Worm (Caenorhabditis elegans) whole organism, mixed stage, embryonic: ENCODE measurements around the gene C15B12.9.
A peak's percentile ranks its signal among the peaks of the same experiment; 100 is the strongest.

Source experiments
- M03D4.4 ChIP-seq: sonication (generic microtip); optimal IDR thresholded peaks from 2 replicates; lab custom pipeline; 2017; ENCODE audit warnings: mild to moderate bottlenecking, missing genetic modification characterization, missing compliant biosample characterization
- bed-3 ChIP-seq: fragments of 200-800 bp; sonication (Bioruptor generic); optimal IDR thresholded peaks from 3 replicates; lab custom pipeline; 2018; ENCODE audit warnings: mild to moderate bottlenecking, missing genetic modification characterization, moderate library complexity, missing compliant biosample characterization
- blmp-1 ChIP-seq: fragments of 150-350 bp; optimal IDR thresholded peaks from 2 replicates; lab custom pipeline; 2014; ENCODE audit warnings: missing biosample characterization, missing genetic modification characterization
- ceh-39 ChIP-seq: fragments of 150-350 bp; optimal IDR thresholded peaks from 2 replicates; lab custom pipeline; 2014; ENCODE audit warnings: missing biosample characterization, missing genetic modification characterization
- ceh-43 ChIP-seq: fragments of 200-800 bp; sonication (Bioruptor generic); optimal IDR thresholded peaks from 2 replicates; lab custom pipeline; 2018; ENCODE audit warnings: mild to moderate bottlenecking, missing genetic modification characterization, moderate library complexity, missing compliant biosample characterization
- ceh-83 ChIP-seq: fragments of 200-800 bp; sonication (Bioruptor generic); optimal IDR thresholded peaks from 2 replicates; lab custom pipeline; 2018; ENCODE audit warnings: mild to moderate bottlenecking, missing genetic modification characterization, missing compliant biosample characterization
- ces-1 ChIP-seq: fragments of 150-350 bp; optimal IDR thresholded peaks from 2 replicates; lab custom pipeline; 2014; ENCODE audit warnings: missing biosample characterization, missing genetic modification reagents, missing genetic modification characterization
- cnd-1 ChIP-seq: fragments of 200-800 bp; sonication (Bioruptor generic); optimal IDR thresholded peaks from 2 replicates; lab custom pipeline; 2018; ENCODE audit warnings: mild to moderate bottlenecking, missing genetic modification characterization, missing compliant biosample characterization
- drap-1 ChIP-seq: fragments of 200-800 bp; sonication (Bioruptor generic); optimal IDR thresholded peaks from 3 replicates; lab custom pipeline; 2018; ENCODE audit warnings: mild to moderate bottlenecking, missing genetic modification characterization, missing compliant biosample characterization
- elt-1 ChIP-seq: sonication (generic microtip); optimal IDR thresholded peaks from 2 replicates; lab custom pipeline; 2017; ENCODE audit warnings: missing genetic modification characterization, mild to moderate bottlenecking, missing compliant biosample characterization, antibody characterized with exemption, moderate library complexity, borderline replicate concordance; ENCODE audit not compliant: insufficient read depth
- elt-3 ChIP-seq: fragments of 150-350 bp; optimal IDR thresholded peaks from 2 replicates; lab custom pipeline; 2014; ENCODE audit warnings: missing biosample characterization, missing genetic modification characterization
- flh-1 ChIP-seq: fragments of 200-800 bp; sonication (Bioruptor generic); optimal IDR thresholded peaks from 2 replicates; lab custom pipeline; 2018; ENCODE audit warnings: mild to moderate bottlenecking, missing genetic modification characterization, moderate library complexity, missing compliant biosample characterization
- hlh-1 ChIP-seq: fragments of 150-350 bp; optimal IDR thresholded peaks from 2 replicates; lab custom pipeline; 2014; ENCODE audit warnings: missing biosample characterization, missing genetic modification reagents, missing genetic modification characterization
- lin-13 ChIP-seq: fragments of 150-350 bp; optimal IDR thresholded peaks from 2 replicates; lab custom pipeline; 2014; ENCODE audit warnings: missing biosample characterization, missing genetic modification characterization
- lin-32 ChIP-seq: fragments of 200-800 bp; sonication (Bioruptor generic); optimal IDR thresholded peaks from 2 replicates; lab custom pipeline; 2018; ENCODE audit warnings: mild to moderate bottlenecking, missing genetic modification characterization, missing compliant biosample characterization
- mab-5 ChIP-seq: fragments of 150-350 bp; optimal IDR thresholded peaks from 2 replicates; lab custom pipeline; 2014; ENCODE audit warnings: missing biosample characterization, missing genetic modification characterization
- mep-1 ChIP-seq: fragments of 150-350 bp; optimal IDR thresholded peaks from 2 replicates; lab custom pipeline; 2017; ENCODE audit warnings: missing biosample characterization, missing genetic modification reagents, missing genetic modification characterization, inconsistent platforms
- mls-2 ChIP-seq: sonication (generic microtip); optimal IDR thresholded peaks from 2 replicates; lab custom pipeline; 2016; ENCODE audit warnings: mild to moderate bottlenecking, missing genetic modification characterization, moderate library complexity, missing compliant biosample characterization
- nhr-12 ChIP-seq: fragments of 150-350 bp; optimal IDR thresholded peaks from 2 replicates; lab custom pipeline; 2014; ENCODE audit warnings: missing biosample characterization, missing genetic modification characterization
- nhr-2 ChIP-seq: fragments of 150-350 bp; optimal IDR thresholded peaks from 2 replicates; lab custom pipeline; 2014; ENCODE audit warnings: missing biosample characterization, missing genetic modification characterization
- nhr-237 ChIP-seq: fragments of 150-350 bp; optimal IDR thresholded peaks from 2 replicates; lab custom pipeline; 2014; ENCODE audit warnings: missing biosample characterization, missing genetic modification characterization
- nhr-28 ChIP-seq: fragments of 150-350 bp; optimal IDR thresholded peaks from 2 replicates; lab custom pipeline; 2014; ENCODE audit warnings: missing biosample characterization, missing genetic modification characterization
- nhr-76 ChIP-seq: sonication (generic microtip); optimal IDR thresholded peaks from 2 replicates; lab custom pipeline; 2017; ENCODE audit warnings: missing biosample characterization, missing genetic modification characterization
- sem-2 ChIP-seq: fragments of 200-800 bp; sonication (Bioruptor generic); optimal IDR thresholded peaks from 2 replicates; lab custom pipeline; 2018; ENCODE audit warnings: mild to moderate bottlenecking, missing genetic modification characterization, missing compliant biosample characterization
- snpc-4 ChIP-seq: fragments of 150-350 bp; optimal IDR thresholded peaks from 2 replicates; lab custom pipeline; 2014; ENCODE audit warnings: missing biosample characterization, missing genetic modification characterization
- sptf-1 ChIP-seq: sonication (generic microtip); optimal IDR thresholded peaks from 2 replicates; lab custom pipeline; 2017; ENCODE audit warnings: mild to moderate bottlenecking, missing genetic modification characterization, moderate library complexity, missing compliant biosample characterization
- tbx-8 ChIP-seq: fragments of 200-800 bp; sonication (Bioruptor generic); optimal IDR thresholded peaks from 2 replicates; lab custom pipeline; 2018; ENCODE audit warnings: mild to moderate bottlenecking, missing genetic modification characterization, moderate library complexity, missing compliant biosample characterization
- unc-120 ChIP-seq: sonication (generic microtip); optimal IDR thresholded peaks from 2 replicates; lab custom pipeline; 2017; ENCODE audit warnings: missing genetic modification characterization, missing compliant biosample characterization; ENCODE audit not compliant: poor library complexity, severe bottlenecking
- unc-39 ChIP-seq: fragments of 150-350 bp; optimal IDR thresholded peaks from 2 replicates; lab custom pipeline; 2014; ENCODE audit warnings: missing biosample characterization, missing genetic modification characterization
- unc-62 ChIP-seq: fragments of 150-350 bp; optimal IDR thresholded peaks from 2 replicates; lab custom pipeline; 2014; ENCODE audit warnings: missing biosample characterization, missing genetic modification reagents, missing genetic modification characterization
- zip-8 ChIP-seq: fragments of 150-350 bp; optimal IDR thresholded peaks from 2 replicates; lab custom pipeline; 2014; ENCODE audit warnings: missing biosample characterization, missing genetic modification characterization

C15B12.9 gene

DNA sequence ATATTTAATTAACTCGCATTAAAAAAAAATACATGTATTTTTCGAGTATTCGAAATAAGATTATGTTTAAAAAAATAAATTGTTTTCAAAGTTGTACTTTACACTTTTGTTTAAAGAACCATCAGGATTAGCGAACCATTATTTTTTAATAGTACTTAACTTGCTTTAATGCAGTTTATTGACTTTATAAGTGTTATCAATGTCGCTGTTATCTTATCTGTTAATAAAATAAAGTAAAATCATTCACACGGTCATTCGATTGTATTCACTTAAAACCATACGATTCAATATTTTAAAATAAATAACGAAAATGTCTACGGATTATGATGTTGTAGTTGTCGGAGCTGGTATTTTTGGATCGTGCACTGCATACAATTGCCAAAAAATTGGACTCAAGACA, 7.9 kb downstream of the C15B12.9 start, which contains the start of gene C15B12.1:
Gene C15B12.1, plus strand, starts transcription at position 271 of the 400 bp plus-strand sequence.
- TF ChIP-seq unc-120, result no peak
- TF ChIP-seq nhr-237 (tag; lab: Kevin White, UChicago), result no peak
- TF ChIP-seq sem-2 (GFP tag; lab: Kevin White, UChicago), result no peak
- no peak for TF ChIP-seq ceh-43 (GFP tag; lab: Kevin White, UChicago)

DNA sequence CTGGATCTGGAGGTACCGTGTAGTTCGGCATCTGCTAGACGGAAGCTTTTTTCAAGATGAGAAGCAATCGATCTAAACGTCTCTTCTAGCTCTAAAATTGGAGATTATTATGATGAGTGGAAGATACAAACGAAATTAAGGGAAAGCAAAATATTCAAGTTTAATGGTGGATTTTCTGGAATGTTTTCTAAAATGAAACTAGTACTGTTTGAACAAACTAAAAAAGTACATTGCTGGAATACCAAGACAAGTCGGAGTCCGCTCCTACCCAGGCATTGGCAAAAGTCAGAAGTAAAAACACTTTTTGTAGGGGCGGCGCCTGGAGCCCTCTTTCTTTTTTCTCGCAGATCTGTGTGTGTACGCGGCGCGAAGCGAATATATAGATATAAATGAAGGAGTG, 16.2 kb downstream of the C15B12.9 start, which contains the start of gene gar-1:
Gene gar-1, minus strand, starts transcription at position 101 of the 400 bp plus-strand sequence.
- no peak for TF ChIP-seq bed-3 (GFP tag; lab: Kevin White, UChicago)
- no peak for TF ChIP-seq flh-1 (GFP tag; lab: Kevin White, UChicago)
- TF ChIP-seq sptf-1 (tag; lab: Kevin White, UChicago), result no peak
- TF ChIP-seq unc-39, result no peak
- TF ChIP-seq ceh-83, result no peak
- TF ChIP-seq nhr-76 (tag; lab: Kevin White, UChicago), result no peak
- TF ChIP-seq blmp-1 (tag; lab: Kevin White, UChicago), result no peak
- TF ChIP-seq nhr-237 (tag; lab: Kevin White, UChicago), result no peak
- TF ChIP-seq elt-3, result no peak
- no peak for TF ChIP-seq ceh-43 (GFP tag; lab: Kevin White, UChicago)
- no peak for TF ChIP-seq tbx-8 (GFP tag; lab: Kevin White, UChicago)
- no peak for TF ChIP-seq nhr-2 (tag; lab: Kevin White, UChicago)

DNA sequence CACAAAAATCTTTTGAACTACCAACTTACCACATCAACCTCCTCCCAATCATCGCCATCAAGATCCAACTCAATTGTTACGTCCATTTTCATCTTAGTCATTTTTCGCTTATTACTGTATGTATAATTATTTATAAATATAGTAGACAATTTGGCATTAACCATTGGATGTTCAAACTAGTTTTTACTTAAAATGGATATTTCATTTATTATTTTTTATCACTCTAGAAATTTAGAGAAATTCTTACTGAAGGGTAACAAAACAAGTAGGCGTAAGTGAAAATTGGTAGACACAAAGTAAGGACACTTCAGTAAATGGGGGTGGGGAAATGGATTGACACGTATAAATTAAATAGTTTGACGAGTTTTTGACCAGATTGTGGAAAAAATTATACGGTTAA, 31.1 kb downstream of the C15B12.9 start, which contains the start of gene actl-1:
Gene actl-1, minus strand, starts transcription at position 101 of the 400 bp plus-strand sequence.
- TF ChIP-seq lin-32 (no peak), elt-1 (tag; lab: Kevin White, UChicago) (no peak), unc-62 (GFP tag; lab: Kevin White, UChicago) (no peak), bed-3 (GFP tag; lab: Kevin White, UChicago) (no peak), cnd-1 (tag; lab: Kevin White, UChicago) (no peak), nhr-12 (tag; lab: Kevin White, UChicago) (no peak), tbx-8 (GFP tag; lab: Kevin White, UChicago) (no peak), mls-2 (tag; lab: Kevin White, UChicago) (no peak)

DNA sequence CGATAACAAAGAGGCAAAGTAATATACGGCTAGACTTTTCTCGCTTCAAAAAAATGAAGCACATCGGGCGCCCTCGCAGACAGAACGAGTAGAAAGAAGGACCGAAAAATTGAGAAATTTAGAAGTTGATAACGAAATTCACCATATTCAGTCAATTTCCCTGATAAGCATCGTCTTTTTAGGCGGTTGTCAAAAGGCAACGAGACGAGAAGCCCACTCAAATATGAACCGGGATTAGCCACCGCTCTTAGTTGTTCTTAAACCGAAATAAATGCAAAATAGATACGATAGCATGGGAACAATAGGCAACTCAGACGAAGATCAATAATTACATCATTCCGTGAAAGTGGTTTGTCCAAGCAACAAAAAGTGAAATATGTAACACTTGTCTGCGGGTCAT, 34.5 kb downstream of the C15B12.9 start:
- TF ChIP-seq ces-1 (no peak), ceh-39 (tag; lab: Kevin White, UChicago) (no peak), elt-3 (no peak), elt-1 (tag; lab: Kevin White, UChicago) (no peak)

DNA sequence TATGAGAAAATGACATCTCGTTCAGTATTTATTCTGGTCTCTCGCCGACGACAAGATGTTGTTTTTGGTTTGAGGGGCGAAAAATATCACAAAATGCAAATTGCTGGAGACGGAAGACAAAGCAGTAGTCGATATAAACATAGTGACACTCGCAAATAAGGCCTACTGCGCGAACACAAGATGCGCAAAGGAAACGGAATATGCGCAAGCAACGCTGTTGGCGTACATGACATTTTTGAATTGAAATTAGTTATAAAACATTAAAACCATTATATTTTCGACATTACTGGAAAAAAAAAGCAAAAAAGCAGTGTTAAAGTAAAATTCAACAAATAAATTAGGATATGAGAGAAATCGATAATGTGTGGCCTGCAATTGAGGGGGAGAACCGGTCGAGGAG, 36.4 kb downstream of the C15B12.9 start, which contains the start of gene cdf-1:
Gene cdf-1, minus strand, starts transcription at position 136 of the 400 bp plus-strand sequence.
- TF ChIP-seq sptf-1 (tag; lab: Kevin White, UChicago) (peak; percentile 42), bed-3 (GFP tag; lab: Kevin White, UChicago) (no peak), elt-1 (tag; lab: Kevin White, UChicago) (no peak), drap-1 (peak; percentile 23), elt-3 (no peak), ces-1 (peak; percentile 29), nhr-2 (tag; lab: Kevin White, UChicago) (no peak), flh-1 (GFP tag; lab: Kevin White, UChicago) (no peak), mep-1 (peak; percentile 22), snpc-4 (tag; lab: Kevin White, UChicago) (no peak), mls-2 (tag; lab: Kevin White, UChicago) (no peak), M03D4.4 (tag; lab: Kevin White, UChicago) (no peak), nhr-28 (no peak)

DNA sequence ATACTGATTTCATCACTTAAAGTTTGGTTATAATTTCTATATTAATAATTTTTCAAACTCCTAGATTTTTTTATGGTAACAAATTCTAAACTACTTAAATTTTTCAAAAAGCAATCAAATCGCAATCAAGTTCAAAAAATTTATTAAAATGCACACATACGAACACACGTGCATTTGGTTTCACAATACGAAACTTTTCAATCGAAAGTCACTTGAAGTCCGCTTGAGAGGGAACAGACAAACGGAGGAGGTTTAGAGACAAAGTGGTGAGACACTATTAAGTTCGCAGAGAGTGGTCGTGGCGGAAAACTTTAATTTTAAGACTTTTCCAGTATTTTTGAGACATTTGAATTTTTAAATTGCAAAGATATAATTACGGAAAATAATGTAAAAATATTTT, 37.1 kb downstream of the C15B12.9 start, which contains the start of gene glr-8:
Gene glr-8, plus strand, starts transcription at position 319 of the 400 bp plus-strand sequence.
- TF ChIP-seq lin-13 (tag; lab: Kevin White, UChicago) (no peak), bed-3 (GFP tag; lab: Kevin White, UChicago) (no peak), ceh-39 (tag; lab: Kevin White, UChicago) (no peak), mab-5 (no peak), elt-3 (no peak), mep-1 (no peak), cnd-1 (tag; lab: Kevin White, UChicago) (no peak), unc-39 (no peak), elt-1 (tag; lab: Kevin White, UChicago) (no peak), zip-8 (tag; lab: Kevin White, UChicago) (no peak), nhr-2 (tag; lab: Kevin White, UChicago) (no peak), nhr-76 (tag; lab: Kevin White, UChicago) (no peak), unc-120 (no peak), hlh-1 (tag; lab: Kevin White, UChicago) (no peak), nhr-237 (tag; lab: Kevin White, UChicago) (no peak), sptf-1 (tag; lab: Kevin White, UChicago) (no peak)
